Fruit fly (Drosophila melanogaster): ENCODE data around the gene dpr16.
A peak's percentile ranks its signal among the peaks of the same experiment; 100 is the strongest.

Gene dpr16

DNA sequence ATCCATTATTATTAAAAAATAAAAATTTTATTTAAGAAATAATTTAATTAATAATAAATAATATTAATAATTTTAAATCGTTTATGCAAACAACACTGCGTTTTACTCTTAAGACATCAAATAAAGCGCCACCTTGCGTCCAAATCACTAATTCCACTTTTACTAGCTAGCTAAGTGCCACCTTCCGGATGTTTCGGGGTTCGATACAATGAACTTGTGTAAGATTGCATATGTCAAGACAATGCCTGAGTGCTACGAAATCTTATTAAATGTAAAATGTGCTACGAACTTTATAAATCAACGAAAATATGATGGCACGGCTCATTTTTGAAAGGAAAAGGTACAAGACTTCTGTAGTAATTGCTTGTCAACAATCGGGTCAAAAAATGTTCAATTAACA is 23.8 kb upstream of the dpr16 start (continued):
- no peak for TF ChIP-seq CG12236 (GFP tag; optimal IDR thresholded peaks at IDR 0.05)
- no peak for TF ChIP-seq cad (GFP tag; optimal IDR thresholded peaks at IDR 0.05)
- peak; percentile 73 for TF ChIP-seq shn (GFP tag; optimal IDR thresholded peaks at IDR 0.05)
- TF ChIP-seq CG6791 (GFP tag; IDR thresholded peaks at IDR 0.05; ENCODE audit: partially characterized antibody), result peak; percentile 32; the same call in 1 of the 3 replicates
- peak; percentile 46 for TF ChIP-seq tap (tag; optimal IDR thresholded peaks at IDR 0.05)
- TF ChIP-seq gro (GFP tag; optimal IDR thresholded peaks at IDR 0.05), result peak; percentile 79
- TF ChIP-seq tin (GFP tag; optimal IDR thresholded peaks at IDR 0.05), result peak; percentile 74
- TF ChIP-seq mld (GFP tag; IDR thresholded peaks at IDR 0.05; ENCODE audit: partially characterized antibody), result no peak
- no peak for TF ChIP-seq CG12219 (GFP tag; optimal IDR thresholded peaks at IDR 0.05)
- no peak for TF ChIP-seq Taf1 (GFP tag; IDR thresholded peaks at IDR 0.05)
- no peak for TF ChIP-seq CG6854 (GFP tag; optimal IDR thresholded peaks at IDR 0.05)
- peak; percentile 37 for TF ChIP-seq Jarid2 (GFP tag; optimal IDR thresholded peaks at IDR 0.05)
- TF ChIP-seq pita (GFP tag; optimal IDR thresholded peaks at IDR 0.05), result peak; percentile 64
- no peak for TF ChIP-seq CG17385 (GFP tag; optimal IDR thresholded peaks at IDR 0.05)
- no peak for TF ChIP-seq Vsx1 (GFP tag; optimal IDR thresholded peaks at IDR 0.05)
- no peak for TF ChIP-seq cwo (GFP tag; optimal IDR thresholded peaks at IDR 0.05)
- TF ChIP-seq eyg (GFP tag; optimal IDR thresholded peaks at IDR 0.05), result peak; percentile 25
- TF ChIP-seq Hr39 (optimal IDR thresholded peaks at IDR 0.05), result no peak
- peak; percentile 67 for TF ChIP-seq zfh1 (GFP tag; IDR thresholded peaks at IDR 0.05)
- TF ChIP-seq NC2β (GFP tag; optimal IDR thresholded peaks at IDR 0.05), result peak; percentile 58
- TF ChIP-seq CG13123 (GFP tag; optimal IDR thresholded peaks at IDR 0.05), result peak; percentile 64
- peak; percentile 85 for TF ChIP-seq CG32532 (GFP tag; IDR thresholded peaks at IDR 0.05)
- TF ChIP-seq CG9609 (GFP tag; optimal IDR thresholded peaks at IDR 0.05), result peak; percentile 72
- peak; percentile 58 for TF ChIP-seq Dip2 (GFP tag; IDR thresholded peaks at IDR 0.05)
- peak; percentile 53 for TF ChIP-seq slp2 (GFP tag; optimal IDR thresholded peaks at IDR 0.05)
- TF ChIP-seq Ets97D (GFP tag; optimal IDR thresholded peaks at IDR 0.05), result peak; percentile 90
- TF ChIP-seq dati (GFP tag; IDR thresholded peaks at IDR 0.05), result no peak
- peak; percentile 32 for TF ChIP-seq CG6654 (GFP tag; optimal IDR thresholded peaks at IDR 0.05)
- peak; percentile 14 for TF ChIP-seq vfl (GFP tag; optimal IDR thresholded peaks at IDR 0.05)
- TF ChIP-seq exex (tag; optimal IDR thresholded peaks at IDR 0.05), result peak; percentile 19
- peak; percentile 69 for TF ChIP-seq CG7839 (tag; optimal IDR thresholded peaks at IDR 0.05)
- 0 out of 2 replicates have a peak, but pooled peaks have one; percentile 22 for TF ChIP-seq danr (GFP tag; IDR thresholded peaks at IDR 0.05)
- TF ChIP-seq lov (optimal IDR thresholded peaks at IDR 0.05), result no peak
- no peak for TF ChIP-seq lov (GFP tag; IDR thresholded peaks at IDR 0.05)
- TF ChIP-seq trh (GFP tag; optimal IDR thresholded peaks at IDR 0.05), result peak; percentile 51
- TF ChIP-seq CG1233 (GFP tag; optimal IDR thresholded peaks at IDR 0.05), result peak; percentile 17
- TF ChIP-seq CG2129 (GFP tag; IDR thresholded peaks at IDR 0.05; ENCODE audit: partially characterized antibody), result no peak
- no peak for TF ChIP-seq Neu2 (GFP tag; optimal IDR thresholded peaks at IDR 0.05; ENCODE audit: borderline replicate concordance)
- no peak for TF ChIP-seq CG10565 (GFP tag; optimal IDR thresholded peaks at IDR 0.05)
- peak; percentile 47; the same call in 1 of the 2 replicates for TF ChIP-seq Gsc (GFP tag; IDR thresholded peaks at IDR 0.05)
- TF ChIP-seq CG15011 (GFP tag; optimal IDR thresholded peaks at IDR 0.05), result no peak
- peak; percentile 54 for TF ChIP-seq sd (tag; optimal IDR thresholded peaks at IDR 0.05)
- peak; percentile 56 for TF ChIP-seq fd96Cb (tag; optimal IDR thresholded peaks at IDR 0.05)
- peak; percentile 75 for TF ChIP-seq CG15601 (tag; optimal IDR thresholded peaks at IDR 0.05)
- TF ChIP-seq jing (GFP tag; optimal IDR thresholded peaks at IDR 0.05), result no peak
- TF ChIP-seq nom (GFP tag; optimal IDR thresholded peaks at IDR 0.05), result no peak
- TF ChIP-seq pnt (GFP tag; optimal IDR thresholded peaks at IDR 0.05), result peak; percentile 81
- TF ChIP-seq trem (tag; optimal IDR thresholded peaks at IDR 0.05), result peak; percentile 77
- no peak for TF ChIP-seq ap (GFP tag; IDR thresholded peaks at IDR 0.05)
- peak; percentile 34 for TF ChIP-seq CG2678 (tag; optimal IDR thresholded peaks at IDR 0.05)
- TF ChIP-seq sqz (GFP tag; optimal IDR thresholded peaks at IDR 0.05), result no peak
- peak; percentile 24 for TF ChIP-seq CG9727 (GFP tag; optimal IDR thresholded peaks at IDR 0.05)

Measured in whole organism, embryonic.